Worm (Caenorhabditis elegans) whole organism, L4/young adult: ENCODE results near the gene F22E12.1.

Experiments
- W03F9.2 ChIP-seq: fragments of 150-350 bp; optimal IDR thresholded peaks from 2 replicates; lab custom pipeline; 2014; ENCODE audit warnings: missing biosample characterization, missing genetic modification characterization
- dao-5 ChIP-seq: sonication (generic microtip); optimal IDR thresholded peaks from 2 replicates; lab custom pipeline; 2016; ENCODE audit warnings: missing genotype, missing genetic modification characterization, moderate library complexity, missing compliant biosample characterization
- him-1 ChIP-seq: sonication (generic microtip); optimal IDR thresholded peaks from 2 replicates; lab custom pipeline; 2016; ENCODE audit warnings: missing genotype, missing genetic modification reagents, missing genetic modification characterization, missing compliant biosample characterization

DNA sequence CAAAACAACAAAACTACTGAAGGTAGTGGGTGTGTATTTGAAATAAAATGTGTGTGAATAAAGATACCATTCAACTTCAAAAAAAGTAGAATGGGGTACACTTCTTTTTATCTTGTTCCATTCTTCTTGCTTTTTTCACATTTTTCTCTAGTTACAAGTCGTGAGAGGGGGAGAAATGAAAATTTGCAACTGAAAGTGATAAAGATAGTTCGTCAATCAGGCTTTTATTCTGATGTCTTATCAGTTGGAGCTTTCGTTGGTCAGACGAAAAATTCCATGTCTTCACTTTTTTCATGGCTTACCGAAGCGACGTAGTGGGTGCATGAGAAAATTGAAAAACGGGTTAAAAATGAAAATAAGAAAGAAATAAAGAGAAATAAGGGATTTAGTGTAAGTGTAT lies 23.4 kb downstream of the F22E12.1 start, which contains the start of gene Y32F6A.4:
- TF ChIP-seq him-1 (tag; lab: Kevin White, UChicago) (no peak), dao-5 (tag; lab: Kevin White, UChicago) (no peak), W03F9.2 (tag; lab: Kevin White, UChicago) (no peak)
